Worm (Caenorhabditis elegans) whole organism, early embryonic: ENCODE measurements around the gene alh-1.
A peak's percentile ranks its signal among the peaks of the same experiment; 100 is the strongest.

Experiments used
- B0310.2 ChIP-seq: sonication (generic microtip); optimal IDR thresholded peaks from 2 replicates; lab custom pipeline; 2016; ENCODE audit warnings: mild to moderate bottlenecking, missing genetic modification characterization, missing compliant biosample characterization
- F13C5.2 ChIP-seq: sonication (generic microtip); optimal IDR thresholded peaks from 2 replicates; lab custom pipeline; 2017; ENCODE audit warnings: mild to moderate bottlenecking, missing genetic modification characterization, inconsistent platforms, missing compliant biosample characterization
- aly-1 ChIP-seq: sonication (generic microtip); optimal IDR thresholded peaks from 2 replicates; lab custom pipeline; 2016; ENCODE audit warnings: missing genetic modification characterization, missing compliant biosample characterization
- ama-1 ChIP-seq: fragments of 150-350 bp; optimal IDR thresholded peaks from 2 replicates; lab custom pipeline; 2014
- ceh-13 ChIP-seq: fragments of 200-800 bp; sonication (Bioruptor generic); optimal IDR thresholded peaks from 2 replicates; lab custom pipeline; 2018; ENCODE audit warnings: mild to moderate bottlenecking, missing genetic modification characterization, missing compliant biosample characterization
- ceh-36 ChIP-seq: sonication (generic microtip); optimal IDR thresholded peaks from 2 replicates; lab custom pipeline; 2016; ENCODE audit warnings: missing genetic modification characterization, inconsistent platforms, missing compliant biosample characterization
- ets-7 ChIP-seq: sonication (generic microtip); optimal IDR thresholded peaks from 2 replicates; lab custom pipeline; 2016; ENCODE audit warnings: missing genotype, missing genetic modification characterization, missing compliant biosample characterization
- flt-1 ChIP-seq: fragments of 200-800 bp; sonication (Bioruptor generic); IDR thresholded peaks from 2 replicates; pipeline ENCODE4 v1.3.6; 2022; ENCODE audit warnings: missing genetic modification characterization, missing compliant biosample characterization
- hmbx-1 ChIP-seq: sonication (generic microtip); optimal IDR thresholded peaks from 2 replicates; lab custom pipeline; 2016; ENCODE audit warnings: mild to moderate bottlenecking, missing genetic modification characterization, missing compliant biosample characterization
- hmg-4 ChIP-seq: fragments of 200-800 bp; sonication (Bioruptor generic); optimal IDR thresholded peaks from 2 replicates; lab custom pipeline; 2018; ENCODE audit warnings: mild to moderate bottlenecking, missing genetic modification characterization, missing compliant biosample characterization
- hnd-1 ChIP-seq: sonication (generic microtip); optimal IDR thresholded peaks from 2 replicates; lab custom pipeline; 2016; ENCODE audit warnings: missing genetic modification characterization, missing compliant biosample characterization
- pes-1 ChIP-seq: fragments of 200-800 bp; sonication (Bioruptor generic); IDR thresholded peaks from 2 replicates; pipeline ENCODE4 v1.3.6; 2022; ENCODE audit warnings: missing genetic modification reagents, missing genetic modification characterization, missing compliant biosample characterization
- scrt-1 ChIP-seq: fragments of 200-800 bp; sonication (Bioruptor generic); IDR thresholded peaks from 2 replicates; pipeline ENCODE4 v1.3.6; 2022; ENCODE audit warnings: missing genetic modification characterization, missing compliant biosample characterization
- sea-1 ChIP-seq: fragments of 200-800 bp; sonication (Bioruptor generic); conservative IDR thresholded peaks from 2 replicates; pipeline ENCODE4 v1.3.6; 2022; ENCODE audit warnings: missing genetic modification characterization, missing compliant biosample characterization
- tbx-11 ChIP-seq: fragments of 200-800 bp; sonication (Bioruptor generic); IDR thresholded peaks from 2 replicates; pipeline ENCODE4 v1.3.6; 2022; ENCODE audit warnings: missing genetic modification characterization, missing compliant biosample characterization
- tbx-37 ChIP-seq: fragments of 200-800 bp; sonication (Bioruptor generic); conservative IDR thresholded peaks from 2 replicates; pipeline ENCODE4 v1.3.6; 2022; ENCODE audit warnings: missing genetic modification reagents, missing genetic modification characterization, missing compliant biosample characterization
- tra-4 ChIP-seq: sonication (generic microtip); optimal IDR thresholded peaks from 2 replicates; lab custom pipeline; 2017; ENCODE audit warnings: missing genetic modification characterization, missing compliant biosample characterization

Gene alh-1

DNA sequence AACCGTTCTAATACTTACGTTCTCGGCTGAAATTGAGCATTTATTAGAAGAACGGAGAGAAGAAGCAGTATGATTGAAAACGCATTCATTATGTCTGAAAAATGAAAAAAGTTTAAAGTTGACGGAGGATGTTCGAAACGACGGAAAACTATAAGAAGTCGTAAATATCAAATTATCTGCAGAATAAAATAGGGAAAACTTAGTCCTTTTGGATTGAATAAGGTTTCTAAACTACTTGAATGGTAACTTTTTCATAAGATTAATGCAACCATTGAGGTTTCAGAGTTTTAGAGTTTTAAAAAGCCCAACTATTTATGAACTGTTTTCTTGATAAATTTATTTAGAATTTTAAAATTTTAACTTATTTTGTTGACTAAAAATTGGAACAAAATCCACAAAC is 6.1 kb upstream of the alh-1 start, which contains the start of gene C45G9.12:
C45G9.12 (minus strand) TSS at position 101 of the 400 bp plus-strand sequence.
- TF ChIP-seq scrt-1 (GFP tag; lab: Robert Waterston, UW) (no peak), tbx-11 (no peak), hmbx-1 (no peak), hnd-1 (tag; lab: Kevin White, UChicago) (no peak), pes-1 (GFP tag; lab: Robert Waterston, UW) (no peak), ets-7 (tag; lab: Kevin White, UChicago) (no peak), ceh-13 (no peak), tra-4 (tag; lab: Kevin White, UChicago) (no peak), aly-1 (tag; lab: Kevin White, UChicago) (no peak), ama-1 (lab: Kevin White, UChicago) (no peak), sea-1 (no peak), tbx-37 (GFP tag; lab: Robert Waterston, UW) (no peak), F13C5.2 (tag; lab: Kevin White, UChicago) (no peak), flt-1 (GFP tag; lab: Robert Waterston, UW) (no peak), hmg-4 (GFP tag; lab: Kevin White, UChicago) (no peak)

DNA sequence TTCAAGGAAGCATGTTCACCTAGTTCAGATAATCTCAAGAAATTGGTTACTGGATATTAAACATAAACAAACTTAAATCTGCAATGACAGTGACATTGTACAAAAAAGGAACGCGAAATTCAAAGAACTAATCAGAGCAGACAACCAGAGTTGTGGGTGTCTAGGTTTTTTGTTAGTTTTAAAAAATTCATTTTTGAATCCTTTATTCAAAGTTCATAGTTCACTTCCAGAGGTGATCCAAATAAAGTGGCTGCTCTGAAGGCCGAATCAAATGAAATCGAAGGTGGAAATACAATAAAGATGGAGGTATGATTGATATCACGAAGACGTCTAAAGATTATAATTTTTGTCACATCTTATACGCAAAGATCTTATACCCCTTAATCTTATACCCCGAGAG is 3.2 kb upstream of the alh-1 start, which contains the start of gene ttbk-6:
ttbk-6 (plus strand) TSS at position 301 of the 400 bp plus-strand sequence.
- TF ChIP-seq hmbx-1 (no peak), pes-1 (GFP tag; lab: Robert Waterston, UW) (no peak), ceh-13 (no peak), tbx-37 (GFP tag; lab: Robert Waterston, UW) (no peak), scrt-1 (GFP tag; lab: Robert Waterston, UW) (no peak), ceh-36 (no peak), sea-1 (no peak), ama-1 (lab: Kevin White, UChicago) (no peak), B0310.2 (tag; lab: Kevin White, UChicago) (no peak), ets-7 (tag; lab: Kevin White, UChicago) (no peak), aly-1 (tag; lab: Kevin White, UChicago) (no peak), hnd-1 (tag; lab: Kevin White, UChicago) (no peak), F13C5.2 (tag; lab: Kevin White, UChicago) (no peak), tra-4 (tag; lab: Kevin White, UChicago) (no peak), tbx-11 (no peak), hmg-4 (GFP tag; lab: Kevin White, UChicago) (no peak), flt-1 (GFP tag; lab: Robert Waterston, UW) (no peak)

DNA sequence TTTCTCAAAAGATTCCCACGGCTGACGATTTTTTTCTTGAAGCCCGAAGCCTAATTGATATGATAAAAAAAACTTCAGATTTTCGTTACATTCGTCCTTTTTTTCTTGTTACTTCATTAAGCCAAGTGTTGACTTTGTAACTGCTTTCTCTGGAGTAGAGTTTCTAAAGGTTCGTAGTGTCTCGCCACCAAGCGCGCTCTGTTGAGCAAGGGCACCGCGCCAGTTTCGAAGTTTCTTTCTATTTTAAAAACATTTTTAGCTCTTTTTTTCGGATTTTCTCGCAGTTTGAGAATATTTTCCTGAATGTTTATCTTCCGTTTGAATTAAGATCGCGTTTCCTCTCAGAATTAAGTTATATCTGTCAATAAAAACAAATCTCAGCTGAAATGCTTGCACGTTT is 995 bp upstream of the alh-1 start:
- TF ChIP-seq B0310.2 (tag; lab: Kevin White, UChicago), result no peak
- no peak for TF ChIP-seq sea-1
- TF ChIP-seq ets-7 (tag; lab: Kevin White, UChicago), result no peak
- no peak for TF ChIP-seq tbx-11
- no peak for TF ChIP-seq hmg-4 (GFP tag; lab: Kevin White, UChicago)
- no peak for TF ChIP-seq tra-4 (tag; lab: Kevin White, UChicago)
- no peak for TF ChIP-seq ceh-13
- no peak for TF ChIP-seq ceh-36
- TF ChIP-seq ama-1 (lab: Kevin White, UChicago), result no peak
- no peak for TF ChIP-seq scrt-1 (GFP tag; lab: Robert Waterston, UW)
- no peak for TF ChIP-seq hmbx-1
- no peak for TF ChIP-seq aly-1 (tag; lab: Kevin White, UChicago)
- TF ChIP-seq tbx-37 (GFP tag; lab: Robert Waterston, UW), result no peak

DNA sequence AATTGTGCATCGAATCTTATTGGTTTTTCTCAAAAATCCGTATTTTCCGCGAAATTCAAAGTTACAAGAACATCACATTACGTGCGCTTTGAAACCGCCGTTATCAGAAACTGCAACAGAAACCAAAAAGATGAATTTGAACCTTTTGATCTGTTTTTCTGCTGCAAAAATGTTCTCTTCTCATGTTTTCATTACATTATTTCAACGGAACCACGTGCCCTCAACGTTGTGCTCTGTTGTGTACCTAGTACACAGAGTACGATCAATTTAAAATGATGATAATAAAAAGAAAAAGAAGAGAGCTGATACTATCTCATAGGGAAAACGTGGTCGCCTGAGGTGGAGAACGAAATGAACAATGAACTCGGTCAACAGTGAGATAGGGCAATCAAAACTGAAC is 498 bp downstream of the alh-1 start:
- TF ChIP-seq ama-1 (lab: Kevin White, UChicago), result no peak

DNA sequence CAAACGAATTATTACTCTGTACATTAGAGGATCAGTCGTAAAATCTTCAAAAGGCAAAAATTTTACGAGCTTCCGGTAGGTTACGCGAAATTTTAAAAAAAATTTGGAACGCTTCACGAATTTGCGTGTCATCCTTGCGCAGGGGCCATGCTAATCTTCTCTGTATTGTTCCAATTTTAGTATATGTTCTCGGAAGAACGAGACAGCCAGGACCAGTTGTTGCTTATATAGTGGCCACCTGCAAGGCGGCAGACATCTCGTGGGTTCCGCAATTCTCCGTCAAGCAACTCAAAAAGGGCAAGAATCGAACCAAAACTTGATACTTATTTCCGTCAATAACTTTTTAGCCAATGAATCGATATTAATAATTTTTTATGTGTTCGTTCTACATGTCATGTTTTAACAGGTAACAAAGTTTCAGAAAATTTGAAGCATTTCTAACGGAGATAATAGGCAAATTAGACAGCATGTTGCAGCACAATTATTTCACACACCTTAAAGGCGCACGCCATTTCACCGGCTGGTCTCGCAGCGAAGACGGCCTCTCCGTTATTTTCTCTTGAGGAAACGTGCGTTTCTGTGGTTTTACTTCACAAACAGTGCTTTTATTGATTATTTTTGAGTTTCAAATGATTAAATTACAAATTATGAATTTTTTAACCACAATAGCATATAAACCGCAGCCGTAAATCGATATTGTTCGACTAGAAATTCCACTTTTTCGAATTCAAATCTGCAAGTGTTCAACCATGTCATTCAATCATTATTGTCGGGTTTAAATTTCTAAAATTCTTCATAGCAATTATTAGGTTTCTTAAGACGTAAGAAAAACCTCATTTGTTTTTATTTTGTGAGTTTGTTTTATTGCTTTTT is 3.4 kb downstream of the alh-1 start:
- peak; percentile 53 for TF ChIP-seq tra-4 (tag; lab: Kevin White, UChicago)
- TF ChIP-seq ceh-36, result peak; percentile 81
- peak; percentile 74 for TF ChIP-seq B0310.2 (tag; lab: Kevin White, UChicago)
- TF ChIP-seq ceh-13, result peak; percentile 24
- TF ChIP-seq aly-1 (tag; lab: Kevin White, UChicago), result no peak
- TF ChIP-seq tbx-37 (GFP tag; lab: Robert Waterston, UW), result peak; percentile 65
- peak; percentile 70 for TF ChIP-seq F13C5.2 (tag; lab: Kevin White, UChicago)
- TF ChIP-seq hmbx-1, result no peak
- peak; percentile 70 for TF ChIP-seq ets-7 (tag; lab: Kevin White, UChicago)
- TF ChIP-seq hmg-4 (GFP tag; lab: Kevin White, UChicago), result peak; percentile 84
- TF ChIP-seq flt-1 (GFP tag; lab: Robert Waterston, UW), result peak; percentile 75
- TF ChIP-seq ama-1 (lab: Kevin White, UChicago), result no peak
- peak; percentile 82 for TF ChIP-seq tbx-11
- TF ChIP-seq sea-1, result peak; percentile 90
- peak; percentile 85 for TF ChIP-seq pes-1 (GFP tag; lab: Robert Waterston, UW)
- peak; percentile 65 for TF ChIP-seq hnd-1 (tag; lab: Kevin White, UChicago)
- TF ChIP-seq scrt-1 (GFP tag; lab: Robert Waterston, UW), result peak; percentile 79

DNA sequence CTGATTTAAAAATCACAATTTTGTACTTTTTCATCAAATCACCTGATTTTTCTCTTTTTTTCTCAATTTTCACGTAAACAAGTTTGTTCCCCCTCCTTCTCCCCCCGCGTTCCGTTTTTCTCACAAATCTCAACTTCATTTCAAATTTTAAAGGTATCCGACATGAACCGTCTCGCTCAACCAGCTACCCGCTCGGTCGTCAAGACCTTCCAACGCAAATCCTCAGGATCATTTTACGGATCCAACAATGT is 3.9 kb downstream of the alh-1 start, which contains the start of gene cox-6A:
cox-6A (plus strand) TSS at position 152 of the 251 bp plus-strand sequence.
- TF ChIP-seq hnd-1 (tag; lab: Kevin White, UChicago) (no peak), F13C5.2 (tag; lab: Kevin White, UChicago) (no peak), ets-7 (tag; lab: Kevin White, UChicago) (no peak), aly-1 (tag; lab: Kevin White, UChicago) (no peak), ama-1 (lab: Kevin White, UChicago) (no peak), hmbx-1 (no peak), scrt-1 (GFP tag; lab: Robert Waterston, UW) (no peak), tbx-37 (GFP tag; lab: Robert Waterston, UW) (no peak)

DNA sequence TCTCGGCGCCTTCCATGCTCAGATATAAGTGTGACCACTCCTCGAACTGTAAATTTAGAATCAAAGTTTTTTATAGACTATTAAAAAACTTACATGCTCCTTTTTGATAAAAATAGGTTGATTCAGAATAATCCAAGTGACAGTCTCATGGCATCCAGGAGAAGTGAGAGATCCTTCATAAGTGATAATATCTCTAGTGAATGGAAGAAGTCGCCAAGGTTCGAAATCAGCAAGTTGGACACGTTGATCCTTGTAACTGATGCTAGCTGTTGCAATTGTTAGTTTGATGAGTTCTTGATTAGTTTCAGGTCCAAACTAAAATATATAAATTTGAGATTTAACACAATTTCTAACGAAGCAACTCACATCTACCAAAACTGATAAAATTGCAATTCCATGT is 5.7 kb downstream of the alh-1 start:
- TF ChIP-seq tbx-37 (GFP tag; lab: Robert Waterston, UW), result no peak
- TF ChIP-seq pes-1 (GFP tag; lab: Robert Waterston, UW), result no peak
- TF ChIP-seq hnd-1 (tag; lab: Kevin White, UChicago), result no peak
- TF ChIP-seq tbx-11, result no peak
- TF ChIP-seq aly-1 (tag; lab: Kevin White, UChicago), result no peak
- no peak for TF ChIP-seq sea-1
- TF ChIP-seq flt-1 (GFP tag; lab: Robert Waterston, UW), result no peak
